Fruit fly (Drosophila melanogaster) whole organism, embryonic: ENCODE measurements around the gene CG46309.

Experiments
- ATbp ChIP-seq: fragments of 200-800 bp; sonication (Bioruptor generic); optimal IDR thresholded peaks from 2 replicates; lab custom pipeline; 2017; ENCODE audit warnings: missing biosample characterization, mild to moderate bottlenecking, missing genetic modification characterization, missing genetic modification reagents
- Abd-B ChIP-seq: fragments of 200-800 bp; sonication (Bioruptor generic); optimal IDR thresholded peaks from 2 replicates; lab custom pipeline; 2018; ENCODE audit warnings: missing biosample characterization, mild to moderate bottlenecking, missing genetic modification characterization, moderate library complexity
- B-H1 ChIP-seq: fragments of 200-800 bp; sonication (Bioruptor generic); IDR thresholded peaks from 3 replicates; pipeline ENCODE4 v1.3.6; 2022; ENCODE audit warnings: missing biosample characterization, missing genetic modification characterization
- CG10267 ChIP-seq: fragments of 200-800 bp; sonication (Bioruptor generic); optimal IDR thresholded peaks from 2 replicates; lab custom pipeline; 2018; ENCODE audit warnings: missing biosample characterization, mild to moderate bottlenecking, missing genetic modification characterization, moderate library complexity
- CG10462 ChIP-seq: fragments of 200-800 bp; sonication (Bioruptor generic); optimal IDR thresholded peaks from 2 replicates; lab custom pipeline; 2016; ENCODE audit warnings: missing biosample characterization, missing genetic modification characterization
- CG11560 ChIP-seq: fragments of 200-800 bp; sonication (Bioruptor generic); IDR thresholded peaks from 3 replicates; pipeline ENCODE4 v1.3.6; 2022; ENCODE audit warnings: missing biosample characterization, missing genetic modification characterization
- CG11696 ChIP-seq: fragments of 200-800 bp; sonication (Bioruptor generic); IDR thresholded peaks from 2 replicates; pipeline ENCODE4 v1.3.6; 2022; ENCODE audit warnings: missing biosample characterization, missing genetic modification characterization
- CG12942 ChIP-seq: fragments of 200-800 bp; sonication (Bioruptor generic); optimal IDR thresholded peaks from 3 replicates; lab custom pipeline; 2016; ENCODE audit warnings: missing biosample characterization, missing genetic modification characterization
- CG13775 ChIP-seq: fragments of 200-800 bp; sonication (Bioruptor generic); optimal IDR thresholded peaks from 3 replicates; lab custom pipeline; 2017; ENCODE audit warnings: missing biosample characterization, mild to moderate bottlenecking, missing genetic modification characterization
- CG15011 ChIP-seq: fragments of 200-800 bp; sonication (Bioruptor generic); optimal IDR thresholded peaks from 3 replicates; lab custom pipeline; 2018; ENCODE audit warnings: missing biosample characterization, mild to moderate bottlenecking, missing genetic modification characterization
- CG15073 ChIP-seq: fragments of 200-800 bp; sonication (Bioruptor generic); optimal IDR thresholded peaks from 2 replicates; lab custom pipeline; 2016; ENCODE audit warnings: missing biosample characterization, missing genetic modification characterization
- CG15269 ChIP-seq: fragments of 200-800 bp; sonication (Bioruptor generic); optimal IDR thresholded peaks from 2 replicates; lab custom pipeline; 2018; ENCODE audit warnings: missing biosample characterization, mild to moderate bottlenecking, missing genetic modification characterization, moderate library complexity
- CG15514 ChIP-seq: fragments of 200-800 bp; sonication (Bioruptor generic); optimal IDR thresholded peaks from 3 replicates; lab custom pipeline; 2017; ENCODE audit warnings: missing biosample characterization, missing genetic modification characterization, mild to moderate bottlenecking, moderate library complexity, missing genetic modification reagents
- CG16779 ChIP-seq: fragments of 200-800 bp; sonication (Bioruptor generic); IDR thresholded peaks from 2 replicates; pipeline ENCODE4 v1.3.6; 2022; ENCODE audit warnings: missing biosample characterization, missing genetic modification characterization
- CG17568 ChIP-seq: fragments of 200-800 bp; sonication (Bioruptor generic); optimal IDR thresholded peaks from 2 replicates; lab custom pipeline; 2018; ENCODE audit warnings: missing biosample characterization, mild to moderate bottlenecking, missing genetic modification characterization, moderate library complexity
- CG18476 ChIP-seq: fragments of 200-800 bp; sonication (Bioruptor generic); optimal IDR thresholded peaks from 2 replicates; lab custom pipeline; 2016; ENCODE audit warnings: missing biosample characterization, mild to moderate bottlenecking, missing genetic modification characterization
- CG18599 ChIP-seq: fragments of 200-800 bp; sonication (Bioruptor generic); optimal IDR thresholded peaks from 3 replicates; lab custom pipeline; 2017; ENCODE audit warnings: missing biosample characterization, missing genetic modification characterization, mild to moderate bottlenecking, moderate library complexity, missing genetic modification reagents
- CG2202 ChIP-seq: fragments of 200-800 bp; sonication (Bioruptor generic); optimal IDR thresholded peaks from 2 replicates; lab custom pipeline; 2018; ENCODE audit warnings: missing biosample characterization, mild to moderate bottlenecking, missing genetic modification characterization
- CG32532 ChIP-seq: fragments of 200-800 bp; sonication (Bioruptor generic); IDR thresholded peaks from 2 replicates; pipeline ENCODE4 v1.3.6; 2022; ENCODE audit warnings: missing biosample characterization, missing genetic modification characterization
- CG3726 ChIP-seq: fragments of 200-800 bp; sonication (Bioruptor generic); IDR thresholded peaks from 3 replicates; pipeline ENCODE4, ENCODE4 v1.3.6; 2022; ENCODE audit warnings: missing biosample characterization, missing genetic modification characterization
- CG4360 ChIP-seq: fragments of 200-800 bp; sonication (Bioruptor generic); IDR thresholded peaks from 2 replicates; pipeline ENCODE4 v1.3.6; 2022; ENCODE audit warnings: missing biosample characterization, missing genetic modification characterization
- CG6254 ChIP-seq: fragments of 200-800 bp; sonication (Bioruptor generic); optimal IDR thresholded peaks from 3 replicates; lab custom pipeline; 2017; ENCODE audit warnings: mild to moderate bottlenecking, missing biosample characterization, missing genetic modification reagents, missing genetic modification characterization
- CG6654 ChIP-seq: fragments of 200-800 bp; sonication (Bioruptor generic); optimal IDR thresholded peaks from 2 replicates; lab custom pipeline; 2017; ENCODE audit warnings: missing biosample characterization, mild to moderate bottlenecking, missing genetic modification characterization
- CG6689 ChIP-seq: fragments of 200-800 bp; sonication (Bioruptor generic); IDR thresholded peaks from 2 replicates; pipeline ENCODE4 v1.3.6; 2022; ENCODE audit warnings: missing biosample characterization, missing genetic modification characterization
- CG7839 ChIP-seq: fragments of 200-800 bp; sonication (Bioruptor generic); optimal IDR thresholded peaks from 3 replicates; lab custom pipeline; 2018; ENCODE audit warnings: missing biosample characterization, mild to moderate bottlenecking, missing genetic modification characterization, moderate library complexity
- CG9609 ChIP-seq: fragments of 200-800 bp; sonication (Bioruptor generic); optimal IDR thresholded peaks from 3 replicates; lab custom pipeline; 2016; ENCODE audit warnings: missing biosample characterization, missing genetic modification characterization
- CG9797 ChIP-seq: fragments of 200-800 bp; sonication (Bioruptor generic); optimal IDR thresholded peaks from 3 replicates; lab custom pipeline; 2018; ENCODE audit warnings: missing biosample characterization, mild to moderate bottlenecking, missing genetic modification characterization
- HHEX ChIP-seq: fragments of 200-800 bp; sonication (Bioruptor generic); optimal IDR thresholded peaks from 3 replicates; lab custom pipeline; 2017; ENCODE audit warnings: missing biosample characterization, mild to moderate bottlenecking, missing genetic modification characterization, missing genetic modification reagents
- HLH54F ChIP-seq: fragments of 200-800 bp; sonication (Bioruptor generic); optimal IDR thresholded peaks from 3 replicates; lab custom pipeline; 2016; ENCODE audit warnings: missing biosample characterization, missing genetic modification characterization
- NFAT ChIP-seq: fragments of 200-800 bp; sonication (Bioruptor generic); IDR thresholded peaks from 2 replicates; pipeline ENCODE4 v1.3.6; 2022; ENCODE audit warnings: missing biosample characterization, missing genetic modification characterization
- NK7.1 ChIP-seq: fragments of 200-800 bp; sonication (Bioruptor generic); optimal IDR thresholded peaks from 3 replicates; lab custom pipeline; 2016; ENCODE audit warnings: missing biosample characterization, missing genetic modification characterization
- Scr ChIP-seq: fragments of 200-800 bp; sonication (Bioruptor generic); IDR thresholded peaks from 2 replicates; pipeline ENCODE4 v1.3.6; 2022; ENCODE audit warnings: missing biosample characterization, missing genetic modification characterization; ENCODE audit not compliant: partially characterized antibody
- Sox100B ChIP-seq: fragments of 200-800 bp; sonication (Bioruptor generic); optimal IDR thresholded peaks from 3 replicates; lab custom pipeline; 2018; ENCODE audit warnings: missing biosample characterization, mild to moderate bottlenecking, missing genetic modification characterization
- TFAM ChIP-seq: fragments of 200-800 bp; sonication (Bioruptor generic); optimal IDR thresholded peaks from 2 replicates; lab custom pipeline; 2017; ENCODE audit warnings: missing biosample characterization, missing genetic modification characterization, inconsistent platforms
- danr ChIP-seq: fragments of 200-800 bp; sonication (Bioruptor generic); IDR thresholded peaks from 2 replicates; pipeline ENCODE4 v1.3.6; 2022; ENCODE audit warnings: missing biosample characterization, missing genetic modification characterization
- dysf ChIP-seq: fragments of 200-800 bp; sonication (Bioruptor generic); IDR thresholded peaks from 3 replicates; pipeline ENCODE4 v1.3.6; 2022; ENCODE audit warnings: missing biosample characterization, missing genetic modification characterization
- fd96Cb ChIP-seq: fragments of 200-800 bp; sonication (Bioruptor generic); optimal IDR thresholded peaks from 2 replicates; lab custom pipeline; 2018; ENCODE audit warnings: missing biosample characterization, mild to moderate bottlenecking, missing genetic modification characterization, moderate library complexity
- fu2 ChIP-seq: fragments of 200-800 bp; sonication (Bioruptor generic); optimal IDR thresholded peaks from 2 replicates; lab custom pipeline; 2016; ENCODE audit warnings: missing biosample characterization, missing genetic modification characterization
- gce ChIP-seq: fragments of 200-800 bp; sonication (Bioruptor generic); IDR thresholded peaks from 3 replicates; pipeline ENCODE4 v1.3.6; 2022; ENCODE audit warnings: missing biosample characterization, missing genetic modification characterization
- gcm2 ChIP-seq: fragments of 200-800 bp; sonication (Bioruptor generic); optimal IDR thresholded peaks from 2 replicates; lab custom pipeline; 2016; ENCODE audit warnings: missing biosample characterization, missing genetic modification characterization
- grau ChIP-seq: fragments of 200-800 bp; optimal IDR thresholded peaks from 3 replicates; lab custom pipeline; 2019; ENCODE audit warnings: missing biosample characterization, mild to moderate bottlenecking, missing genetic modification characterization, moderate library complexity
- hkb ChIP-seq, 2 experiments: fragments of 200-800 bp in 1 of 2; fragments of >200 bp in 1 of 2; sonication (Bioruptor generic) in 1 of 2; IDR thresholded peaks in 1 of 2; optimal IDR thresholded peaks in 1 of 2; 2 replicates each; pipeline versions ENCODE4 v1.3.6 to Lab custom; 2017 to 2022; ENCODE audit warnings: missing biosample characterization in 1 of 2, missing genetic modification characterization in 1 of 2
- kay ChIP-seq: fragments of 200-800 bp; sonication (Bioruptor generic); optimal IDR thresholded peaks from 2 replicates; lab custom pipeline; 2016; ENCODE audit warnings: missing biosample characterization, missing genetic modification characterization
- mam ChIP-seq: fragments of 200-800 bp; sonication (Bioruptor generic); optimal IDR thresholded peaks from 3 replicates; lab custom pipeline; 2016; ENCODE audit warnings: missing biosample characterization, missing genetic modification characterization
- odd ChIP-seq: fragments of 200-800 bp; sonication (Bioruptor generic); optimal IDR thresholded peaks from 2 replicates; lab custom pipeline; 2017; ENCODE audit warnings: missing biosample characterization, mild to moderate bottlenecking, missing genetic modification characterization
- rib ChIP-seq: fragments of 200-800 bp; sonication (Bioruptor generic); IDR thresholded peaks from 2 replicates; pipeline ENCODE4 v1.3.6; 2022; ENCODE audit warnings: missing biosample characterization, missing genetic modification characterization
- scrt ChIP-seq: fragments of 200-800 bp; sonication (Bioruptor generic); optimal IDR thresholded peaks from 2 replicates; lab custom pipeline; 2018; ENCODE audit warnings: missing biosample characterization, mild to moderate bottlenecking, missing genetic modification characterization, moderate library complexity
- sisA ChIP-seq: fragments of 200-800 bp; sonication (Bioruptor generic); IDR thresholded peaks from 2 replicates; pipeline ENCODE4 v1.3.6; 2022; ENCODE audit warnings: missing biosample characterization, missing genetic modification characterization
- tio ChIP-seq: fragments of 200-800 bp; sonication (Bioruptor generic); optimal IDR thresholded peaks from 2 replicates; lab custom pipeline; 2017; ENCODE audit warnings: missing biosample characterization, missing genetic modification characterization, inconsistent platforms

CG46309 gene

DNA sequence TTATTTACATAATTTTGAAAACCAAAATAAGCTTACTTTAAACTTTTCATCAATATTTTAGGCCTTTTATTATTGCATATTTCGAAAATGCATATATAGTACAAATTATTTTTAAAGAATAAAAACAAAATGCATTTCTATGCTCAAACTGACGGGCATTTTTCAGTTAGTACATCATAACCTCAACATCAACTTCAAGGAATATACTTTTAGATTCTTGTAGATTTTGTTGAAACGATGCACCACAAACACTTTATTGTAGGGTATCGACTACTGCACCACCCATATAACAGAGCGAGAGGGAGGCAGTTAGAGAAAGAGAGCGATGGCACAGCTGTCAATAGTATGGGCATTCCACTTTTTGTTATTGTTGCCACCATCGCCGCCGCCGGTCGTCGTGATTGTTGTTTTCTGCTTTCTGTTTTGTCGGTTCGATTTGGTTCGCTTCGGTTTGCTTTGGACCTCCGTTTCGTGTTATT, 28.2 kb upstream of the CG46309 start (continued):
- TF ChIP-seq Abd-B (GFP tag; lab: Kevin White, UChicago) = peak; percentile 92
- TF ChIP-seq CG6254 (GFP tag; lab: Kevin White, UChicago) = peak; percentile 87
- peak; percentile 82 for TF ChIP-seq CG2202 (tag; lab: Kevin White, UChicago)
- peak; percentile 62 for TF ChIP-seq fu2 (GFP tag; lab: Kevin White, UChicago)
- peak; percentile 80 for TF ChIP-seq mam
- TF ChIP-seq CG9797 = peak; percentile 10
- TF ChIP-seq danr (GFP tag; lab: Robert Waterston, UW) = peak; percentile 78
- TF ChIP-seq CG13775 = peak; percentile 85
- peak; percentile 68 for TF ChIP-seq CG9609
- TF ChIP-seq dysf = peak; percentile 88
- TF ChIP-seq CG10462 (GFP tag; lab: Kevin White, UChicago) = peak; percentile 89
- peak; percentile 80 for TF ChIP-seq CG15011
- TF ChIP-seq HLH54F (GFP tag; lab: Kevin White, UChicago) = peak; percentile 79
- peak; percentile 94 for TF ChIP-seq CG7839 (tag; lab: Kevin White, UChicago)
- TF ChIP-seq gcm2 (GFP tag; lab: Kevin White, UChicago) = peak; percentile 66
- peak; percentile 74 for TF ChIP-seq scrt (GFP tag; lab: Kevin White, UChicago)
- TF ChIP-seq CG6654 = peak; percentile 77
- TF ChIP-seq odd = peak; percentile 92
- peak; percentile 71; the same call in 2 of the 3 replicates for TF ChIP-seq CG3726 (GFP tag; lab: Robert Waterston, UW)
- peak; percentile 93 for TF ChIP-seq grau (tag; lab: Kevin White, UChicago)
- TF ChIP-seq CG17568 (GFP tag; lab: Kevin White, UChicago) = peak; percentile 79
- peak; percentile 94 for TF ChIP-seq CG15269
- no peak for TF ChIP-seq CG11696 (GFP tag; lab: Robert Waterston, UW)
- peak; percentile 96 for TF ChIP-seq fd96Cb
- TF ChIP-seq CG12942 (GFP tag; lab: Kevin White, UChicago) = peak; percentile 88
- TF ChIP-seq HHEX (GFP tag; lab: Kevin White, UChicago) = peak; percentile 90
- peak; percentile 79 for TF ChIP-seq CG18476 (GFP tag; lab: Kevin White, UChicago)
- TF ChIP-seq CG32532 = peak; percentile 51; the same call in 1 of the 2 replicates
- TF ChIP-seq ATbp (GFP tag; lab: Kevin White, UChicago) = peak; percentile 94
- peak; percentile 85 for TF ChIP-seq CG18599 (GFP tag; lab: Kevin White, UChicago)
- TF ChIP-seq CG6689 (GFP tag; lab: Robert Waterston, UW) = peak; percentile 84
- peak; percentile 62 for TF ChIP-seq NK7.1
- TF ChIP-seq CG10267 (tag; lab: Kevin White, UChicago) = peak; percentile 89
- TF ChIP-seq hkb (optimal IDR thresholded peaks at IDR 0.05; lab: Kevin White, UChicago) = no peak
- TF ChIP-seq hkb (GFP tag; IDR thresholded peaks at IDR 0.05; lab: Robert Waterston, UW) = peak; percentile 83
- peak; percentile 27; the same call in 1 of the 3 replicates for TF ChIP-seq CG11560 (tag; lab: Robert Waterston, UW)
- peak; percentile 91 for TF ChIP-seq tio (GFP tag; lab: Kevin White, UChicago)
- peak; percentile 65 for TF ChIP-seq CG15073 (GFP tag; lab: Kevin White, UChicago)
- peak; percentile 52 for TF ChIP-seq CG15514 (GFP tag; lab: Kevin White, UChicago)
- peak; percentile 71 for TF ChIP-seq CG4360 (GFP tag; lab: Robert Waterston, UW)
- TF ChIP-seq gce (GFP tag; lab: Robert Waterston, UW) = peak; percentile 45; the same call in 1 of the 3 replicates
- TF ChIP-seq sisA (GFP tag; lab: Robert Waterston, UW) = peak; percentile 80
- no peak for TF ChIP-seq NFAT (GFP tag; lab: Robert Waterston, UW)
- no peak for TF ChIP-seq CG16779
- TF ChIP-seq Scr = no peak
- peak; percentile 67 for TF ChIP-seq B-H1 (GFP tag; lab: Robert Waterston, UW)
- TF ChIP-seq TFAM (GFP tag; lab: Kevin White, UChicago) = peak; percentile 42
- TF ChIP-seq kay (GFP tag; lab: Kevin White, UChicago) = peak; percentile 85
- peak; percentile 97 for TF ChIP-seq Sox100B (GFP tag; lab: Kevin White, UChicago)
- peak; percentile 45; the same call in 1 of the 2 replicates for TF ChIP-seq rib (GFP tag; lab: Robert Waterston, UW)
